Fruit fly (Drosophila melanogaster) whole organism, embryonic: ENCODE results near the gene Tmem214.

Source experiments
- Bgb ChIP-seq: fragments of 200-800 bp; sonication (Bioruptor generic); IDR thresholded peaks from 2 replicates; pipeline ENCODE4 v1.3.6; 2022; ENCODE audit warnings: missing biosample characterization, missing genetic modification characterization; ENCODE audit not compliant: partially characterized antibody
- CG1024 ChIP-seq: fragments of 200-800 bp; sonication (Bioruptor generic); IDR thresholded peaks from 2 replicates; pipeline ENCODE4 v1.3.6; 2022; ENCODE audit warnings: missing biosample characterization, missing genetic modification characterization
- CG10274 ChIP-seq: fragments of 200-800 bp; sonication (Bioruptor generic); optimal IDR thresholded peaks from 3 replicates; lab custom pipeline; 2017; ENCODE audit warnings: missing biosample characterization, mild to moderate bottlenecking, missing genetic modification characterization
- CG10543 ChIP-seq: fragments of 200-800 bp; sonication (Bioruptor generic); optimal IDR thresholded peaks from 3 replicates; lab custom pipeline; 2017; ENCODE audit warnings: missing biosample characterization, mild to moderate bottlenecking, missing genetic modification characterization, moderate library complexity
- CG10565 ChIP-seq: fragments of 200-800 bp; sonication (Bioruptor generic); optimal IDR thresholded peaks from 3 replicates; lab custom pipeline; 2016; ENCODE audit warnings: missing biosample characterization, mild to moderate bottlenecking, missing genetic modification characterization
- CG11247 ChIP-seq: fragments of 200-800 bp; sonication (Bioruptor generic); IDR thresholded peaks from 2 replicates; pipeline ENCODE4 v1.3.6; 2022; ENCODE audit warnings: missing biosample characterization, missing genetic modification characterization
- CG11696 ChIP-seq: fragments of 200-800 bp; sonication (Bioruptor generic); IDR thresholded peaks from 2 replicates; pipeline ENCODE4 v1.3.6; 2022; ENCODE audit warnings: missing biosample characterization, missing genetic modification characterization
- CG12236 ChIP-seq: fragments of 200-800 bp; sonication (Bioruptor generic); optimal IDR thresholded peaks from 2 replicates; lab custom pipeline; 2016; ENCODE audit warnings: missing biosample characterization, missing genetic modification characterization
- CG13624 ChIP-seq: fragments of 200-800 bp; sonication (Bioruptor generic); optimal IDR thresholded peaks from 2 replicates; lab custom pipeline; 2016; ENCODE audit warnings: missing biosample characterization, missing genetic modification characterization
- CG15479 ChIP-seq: fragments of 200-800 bp; sonication (Bioruptor generic); optimal IDR thresholded peaks from 3 replicates; lab custom pipeline; 2019; ENCODE audit warnings: missing biosample characterization, mild to moderate bottlenecking, missing genetic modification characterization, moderate library complexity
- CG16779 ChIP-seq: fragments of 200-800 bp; sonication (Bioruptor generic); IDR thresholded peaks from 2 replicates; pipeline ENCODE4 v1.3.6; 2022; ENCODE audit warnings: missing biosample characterization, missing genetic modification characterization
- CG3065 ChIP-seq: fragments of 200-800 bp; sonication (Bioruptor generic); optimal IDR thresholded peaks from 2 replicates; lab custom pipeline; 2016; ENCODE audit warnings: missing biosample characterization, missing genetic modification characterization
- CG3726 ChIP-seq: fragments of 200-800 bp; sonication (Bioruptor generic); IDR thresholded peaks from 3 replicates; pipeline ENCODE4, ENCODE4 v1.3.6; 2022; ENCODE audit warnings: missing biosample characterization, missing genetic modification characterization
- CG42726 ChIP-seq: fragments of 200-800 bp; sonication (Bioruptor generic); IDR thresholded peaks from 2 replicates; pipeline ENCODE4 v1.3.6; 2022; ENCODE audit warnings: missing biosample characterization, missing genetic modification characterization; ENCODE audit not compliant: partially characterized antibody
- CG5245 ChIP-seq: fragments of 200-800 bp; sonication (Bioruptor generic); optimal IDR thresholded peaks from 3 replicates; lab custom pipeline; 2016; ENCODE audit warnings: missing biosample characterization, missing genetic modification characterization
- CG6683 ChIP-seq: fragments of 200-800 bp; sonication (Bioruptor generic); optimal IDR thresholded peaks from 2 replicates; lab custom pipeline; 2017; ENCODE audit warnings: missing biosample characterization, mild to moderate bottlenecking, missing genetic modification characterization, missing genetic modification reagents
- Dad ChIP-seq: fragments of 200-800 bp; sonication (Bioruptor generic); optimal IDR thresholded peaks from 3 replicates; lab custom pipeline; 2016; ENCODE audit warnings: missing biosample characterization, missing genetic modification characterization
- Doc3 ChIP-seq: fragments of 200-800 bp; sonication (Bioruptor generic); IDR thresholded peaks from 3 replicates; pipeline ENCODE4 v1.3.6; 2022; ENCODE audit warnings: missing biosample characterization, missing genetic modification characterization; ENCODE audit not compliant: partially characterized antibody
- MBD-R2 ChIP-seq: fragments of 200-800 bp; sonication (Bioruptor generic); IDR thresholded peaks from 2 replicates; pipeline ENCODE4 v1.3.6; 2022; ENCODE audit warnings: missing biosample characterization, missing genetic modification characterization
- Optix ChIP-seq: fragments of 200-800 bp; sonication (Bioruptor generic); IDR thresholded peaks from 3 replicates; pipeline ENCODE4 v1.3.6; 2022; ENCODE audit warnings: missing biosample characterization, missing genetic modification characterization
- PHDP ChIP-seq: fragments of 200-800 bp; sonication (Bioruptor generic); optimal IDR thresholded peaks from 3 replicates; lab custom pipeline; 2018; ENCODE audit warnings: missing biosample characterization, mild to moderate bottlenecking, missing genetic modification characterization, moderate library complexity
- Pdp1 ChIP-seq, 2 experiments: fragments of 200-800 bp; sonication (Bioruptor generic); optimal IDR thresholded peaks; 3 replicates each; lab custom pipeline; 2016; ENCODE audit warnings: missing biosample characterization in 2 of 2, missing genetic modification characterization in 2 of 2, mild to moderate bottlenecking in 1 of 2, moderate library complexity in 1 of 2
- Ravus ChIP-seq: fragments of 200-800 bp; sonication (Bioruptor generic); IDR thresholded peaks from 2 replicates; pipeline ENCODE4 v1.3.6; 2022; ENCODE audit warnings: missing biosample characterization, missing genetic modification characterization
- Rfx ChIP-seq: fragments of 200-800 bp; sonication (Bioruptor generic); IDR thresholded peaks from 2 replicates; pipeline ENCODE4 v1.3.6; 2022; ENCODE audit warnings: missing biosample characterization, missing genetic modification characterization
- TFAM ChIP-seq: fragments of 200-800 bp; sonication (Bioruptor generic); optimal IDR thresholded peaks from 2 replicates; lab custom pipeline; 2017; ENCODE audit warnings: missing biosample characterization, missing genetic modification characterization, inconsistent platforms
- bowl ChIP-seq: fragments of 200-800 bp; sonication (Bioruptor generic); IDR thresholded peaks from 2 replicates; pipeline ENCODE4 v1.3.6; 2022; ENCODE audit warnings: missing biosample characterization, missing genetic modification characterization
- bsh ChIP-seq, 2 experiments: fragments of 200-800 bp; sonication (Bioruptor generic); optimal IDR thresholded peaks; 2 replicates each; lab custom pipeline; 2017 to 2018; ENCODE audit warnings: mild to moderate bottlenecking in 2 of 2, missing biosample characterization in 2 of 2, missing genetic modification characterization in 2 of 2, moderate library complexity in 1 of 2
- cg ChIP-seq: fragments of 200-800 bp; sonication (Bioruptor generic); optimal IDR thresholded peaks from 3 replicates; lab custom pipeline; 2019; ENCODE audit warnings: missing biosample characterization, mild to moderate bottlenecking, missing genetic modification characterization, moderate library complexity
- chm ChIP-seq: fragments of 200-800 bp; sonication (Bioruptor generic); IDR thresholded peaks from 2 replicates; pipeline ENCODE4 v1.3.6; 2022; ENCODE audit warnings: missing biosample characterization, missing genetic modification characterization
- crol ChIP-seq: fragments of 200-800 bp; sonication (Bioruptor generic); IDR thresholded peaks from 2 replicates; pipeline ENCODE4 v1.3.6; 2022; ENCODE audit warnings: missing biosample characterization, missing genetic modification characterization
- dati ChIP-seq: fragments of 200-800 bp; sonication (Bioruptor generic); IDR thresholded peaks from 2 replicates; pipeline ENCODE4 v1.3.6; 2022; ENCODE audit warnings: missing biosample characterization, missing genetic modification characterization
- ems ChIP-seq: fragments of 200-800 bp; sonication (Bioruptor generic); optimal IDR thresholded peaks from 3 replicates; lab custom pipeline; 2016; ENCODE audit warnings: missing biosample characterization, missing genetic modification characterization
- fd96Cb ChIP-seq: fragments of 200-800 bp; sonication (Bioruptor generic); optimal IDR thresholded peaks from 2 replicates; lab custom pipeline; 2018; ENCODE audit warnings: missing biosample characterization, mild to moderate bottlenecking, missing genetic modification characterization, moderate library complexity
- gsb ChIP-seq: fragments of 200-800 bp; sonication (Bioruptor generic); IDR thresholded peaks from 2 replicates; pipeline ENCODE4 v1.3.6; 2022; ENCODE audit warnings: missing biosample characterization, missing genetic modification characterization
- gsb-n ChIP-seq: fragments of 200-800 bp; sonication (Bioruptor generic); optimal IDR thresholded peaks from 3 replicates; lab custom pipeline; 2018; ENCODE audit warnings: missing biosample characterization, mild to moderate bottlenecking, missing genetic modification characterization
- ham ChIP-seq: fragments of 200-800 bp; sonication (Bioruptor generic); IDR thresholded peaks from 2 replicates; pipeline ENCODE4 v1.3.6; 2022; ENCODE audit warnings: missing biosample characterization, missing genetic modification characterization
- hth ChIP-seq: fragments of >200 bp; optimal IDR thresholded peaks from 2 replicates; lab custom pipeline; 2017; ENCODE audit warnings: inconsistent platforms
- p53 ChIP-seq: fragments of 200-800 bp; sonication (Bioruptor generic); optimal IDR thresholded peaks from 2 replicates; lab custom pipeline; 2016; ENCODE audit warnings: missing biosample characterization, missing genetic modification characterization
- pzg ChIP-seq: fragments of 200-800 bp; sonication (Bioruptor generic); optimal IDR thresholded peaks from 3 replicates; lab custom pipeline; 2018; ENCODE audit warnings: missing biosample characterization, mild to moderate bottlenecking, missing genetic modification characterization, moderate library complexity
- schlank ChIP-seq: fragments of 200-800 bp; sonication (Bioruptor generic); optimal IDR thresholded peaks from 2 replicates; lab custom pipeline; 2018; ENCODE audit warnings: missing biosample characterization, mild to moderate bottlenecking, missing genetic modification characterization
- scrt ChIP-seq: fragments of 200-800 bp; sonication (Bioruptor generic); optimal IDR thresholded peaks from 2 replicates; lab custom pipeline; 2018; ENCODE audit warnings: missing biosample characterization, mild to moderate bottlenecking, missing genetic modification characterization, moderate library complexity
- sim ChIP-seq: fragments of 200-800 bp; sonication (Bioruptor generic); IDR thresholded peaks from 2 replicates; pipeline ENCODE4 v1.3.6; 2022; ENCODE audit warnings: missing biosample characterization, missing genetic modification characterization
- slp2 ChIP-seq: fragments of 200-800 bp; sonication (Bioruptor generic); optimal IDR thresholded peaks from 2 replicates; lab custom pipeline; 2016; ENCODE audit warnings: missing biosample characterization, missing genetic modification characterization
- tgo ChIP-seq: fragments of 200-800 bp; sonication (Bioruptor generic); IDR thresholded peaks from 3 replicates; pipeline ENCODE4 v1.3.6; 2022; ENCODE audit warnings: missing biosample characterization, missing genetic modification characterization
- toy ChIP-seq: fragments of 200-800 bp; sonication (Bioruptor generic); IDR thresholded peaks from 2 replicates; pipeline ENCODE4 v1.3.6; 2022; ENCODE audit warnings: missing biosample characterization, missing genetic modification characterization
- ttk ChIP-seq: fragments of 200-800 bp; sonication (Bioruptor generic); IDR thresholded peaks from 2 replicates; pipeline ENCODE4 v2.1.2; 2022; ENCODE audit warnings: missing biosample characterization, missing genetic modification characterization
- vfl ChIP-seq: fragments of 200-800 bp; sonication (Bioruptor generic); optimal IDR thresholded peaks from 2 replicates; lab custom pipeline; 2016; ENCODE audit warnings: missing biosample characterization, missing genetic modification characterization
- wor ChIP-seq: fragments of 200-800 bp; sonication (Bioruptor generic); IDR thresholded peaks from 2 replicates; pipeline ENCODE4 v1.3.6; 2022; ENCODE audit warnings: missing biosample characterization, missing genetic modification characterization
- zen ChIP-seq: fragments of 200-800 bp; sonication (Bioruptor generic); optimal IDR thresholded peaks from 3 replicates; lab custom pipeline; 2018; ENCODE audit warnings: missing biosample characterization, mild to moderate bottlenecking, missing genetic modification characterization, moderate library complexity
- zfh1 ChIP-seq: fragments of 200-800 bp; sonication (Bioruptor generic); IDR thresholded peaks from 3 replicates; pipeline ENCODE4 v1.3.6; 2022; ENCODE audit warnings: missing biosample characterization, missing genetic modification characterization

The Tmem214 gene

dm6 chr2L:10967257-10968008, 2.6 kb downstream of the Tmem214 start (continued):
- TF ChIP-seq hth (lab: Kevin White, UChicago): no peak
- no peak; the same call in 2 of the 3 replicates for TF ChIP-seq Optix
- no peak for TF ChIP-seq vfl (GFP tag; lab: Kevin White, UChicago)
- no peak for TF ChIP-seq CG5245 (GFP tag; lab: Kevin White, UChicago)
- no peak for TF ChIP-seq TFAM (GFP tag; lab: Kevin White, UChicago)
- no peak for TF ChIP-seq Doc3
- TF ChIP-seq zen (tag; lab: Kevin White, UChicago): no peak
- TF ChIP-seq dati: no peak
- peak; percentile 87 for TF ChIP-seq cg (GFP tag; lab: Kevin White, UChicago)
- TF ChIP-seq wor (GFP tag; lab: Robert Waterston, UW): no peak
- TF ChIP-seq slp2: no peak
- TF ChIP-seq CG11696 (GFP tag; lab: Robert Waterston, UW): no peak
- TF ChIP-seq CG15479 (GFP tag; lab: Kevin White, UChicago): peak; percentile 52
- TF ChIP-seq bowl (GFP tag; lab: Robert Waterston, UW): peak; percentile 30; the same call in 1 of the 2 replicates
- peak; percentile 19 for TF ChIP-seq CG3065 (GFP tag; lab: Kevin White, UChicago)
- no peak for TF ChIP-seq toy (GFP tag; lab: Robert Waterston, UW)
- no peak for TF ChIP-seq Dad (GFP tag; lab: Kevin White, UChicago)
- TF ChIP-seq PHDP (tag; lab: Kevin White, UChicago): no peak
- no peak for TF ChIP-seq CG11247
- TF ChIP-seq fd96Cb (tag; lab: Kevin White, UChicago): no peak
- TF ChIP-seq Ravus: no peak
- 0 out of 2 replicates have a peak, but pooled peaks have one; percentile 40 for TF ChIP-seq CG42726 (GFP tag; lab: Robert Waterston, UW)
- no peak for TF ChIP-seq Pdp1 (GFP tag; optimal IDR thresholded peaks at IDR 0.05; lab: Kevin White, UChicago)
- peak; percentile 97 for TF ChIP-seq crol
- TF ChIP-seq CG12236 (GFP tag; lab: Kevin White, UChicago): no peak
- TF ChIP-seq bsh (GFP tag; optimal IDR thresholded peaks at IDR 0.05; lab: Kevin White, UChicago): peak; percentile 23 to 66
- TF ChIP-seq CG3726: no peak
- TF ChIP-seq CG6683 (GFP tag; lab: Kevin White, UChicago): no peak
- TF ChIP-seq ham (GFP tag; lab: Robert Waterston, UW): no peak
- TF ChIP-seq CG10543 (GFP tag; lab: Kevin White, UChicago): peak; percentile 47
- no peak for TF ChIP-seq ems (GFP tag; lab: Kevin White, UChicago)
- TF ChIP-seq ttk (GFP tag; lab: Robert Waterston, UW): no peak
- no peak for TF ChIP-seq p53 (GFP tag; lab: Kevin White, UChicago)
- TF ChIP-seq CG16779: no peak
- TF ChIP-seq chm (GFP tag; lab: Robert Waterston, UW): peak; percentile 62; the same call in 1 of the 2 replicates
- TF ChIP-seq Rfx: no peak; the same call in 1 of the 2 replicates
- TF ChIP-seq tgo (GFP tag; lab: Robert Waterston, UW): no peak
- no peak for TF ChIP-seq gsb-n
- no peak for TF ChIP-seq CG10274 (GFP tag; lab: Kevin White, UChicago)
- TF ChIP-seq pzg: peak; percentile 1
- TF ChIP-seq CG13624 (GFP tag; lab: Kevin White, UChicago): no peak
- TF ChIP-seq MBD-R2: no peak
- TF ChIP-seq gsb (GFP tag; lab: Robert Waterston, UW): no peak
- no peak for TF ChIP-seq zfh1 (GFP tag; lab: Robert Waterston, UW)
- TF ChIP-seq CG1024 (GFP tag; lab: Robert Waterston, UW): no peak
- peak; percentile 37; the same call in 1 of the 2 replicates for TF ChIP-seq Bgb
- no peak for TF ChIP-seq CG10565
- TF ChIP-seq sim: no peak; the same call in 1 of the 2 replicates
- peak; percentile 16 for TF ChIP-seq scrt (GFP tag; lab: Kevin White, UChicago)
- no peak for TF ChIP-seq schlank (tag; lab: Kevin White, UChicago)
